Fruit fly (Drosophila melanogaster): Measurements from ENCODE around the gene Lmpt.

The Lmpt gene

dm6 chr3L:16862958-16863357, 2.1 kb upstream of the Lmpt start, which contains the start of gene CG9951:
TSS of gene CG9951 (plus strand) at chr3L:16863164.
- TF ChIP-seq pad (GFP tag; optimal IDR thresholded peaks at IDR 0.05) = no peak
- TF ChIP-seq Mnt (GFP tag; optimal IDR thresholded peaks at IDR 0.05) = no peak
- TF ChIP-seq bab1 (GFP tag; optimal IDR thresholded peaks at IDR 0.05) = peak; percentile 6
- TF ChIP-seq tj (GFP tag; optimal IDR thresholded peaks at IDR 0.05) = no peak
- no peak for TF ChIP-seq Clk (GFP tag; optimal IDR thresholded peaks at IDR 0.05)

DNA sequence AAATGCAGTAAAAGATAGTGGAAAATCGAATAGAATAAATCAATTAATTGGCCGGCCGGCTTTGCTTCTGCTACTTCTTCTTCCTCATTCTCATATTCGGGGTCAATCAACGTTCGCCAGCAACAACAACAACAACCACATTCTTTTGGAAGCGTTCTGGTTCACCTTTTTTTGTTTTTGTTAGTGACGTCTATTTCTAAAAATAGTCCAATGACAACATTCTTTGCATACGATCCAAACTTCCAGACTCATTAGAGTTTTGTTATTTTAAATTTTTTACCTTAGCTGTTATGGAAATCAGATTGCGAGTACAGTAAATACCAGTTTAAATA, 703 bp downstream of the Lmpt start:
- TF ChIP-seq kay (GFP tag; ENCODE audit: borderline replicate concordance) (no peak), Mnt (GFP tag; optimal IDR thresholded peaks at IDR 0.05) (no peak), bab1 (GFP tag; optimal IDR thresholded peaks at IDR 0.05) (no peak), Hr96 (GFP tag; optimal IDR thresholded peaks at IDR 0.05) (no peak), CG11617 (GFP tag; optimal IDR thresholded peaks at IDR 0.05) (no peak), toe (GFP tag; optimal IDR thresholded peaks at IDR 0.05) (no peak), cnc (optimal IDR thresholded peaks at IDR 0.05) (no peak), CG14711 (tag; optimal IDR thresholded peaks at IDR 0.05) (no peak), ovo (GFP tag; optimal IDR thresholded peaks at IDR 0.05) (no peak), CG5204 (GFP tag; optimal IDR thresholded peaks at IDR 0.05) (no peak), pad (GFP tag; optimal IDR thresholded peaks at IDR 0.05) (no peak), Crg-1 (GFP tag; optimal IDR thresholded peaks at IDR 0.05) (no peak), cic (GFP tag; optimal IDR thresholded peaks at IDR 0.05) (no peak), CG7045 (GFP tag; optimal IDR thresholded peaks at IDR 0.05) (no peak), tj (GFP tag; optimal IDR thresholded peaks at IDR 0.05) (no peak), CG7101 (tag; optimal IDR thresholded peaks at IDR 0.05) (no peak)

DNA sequence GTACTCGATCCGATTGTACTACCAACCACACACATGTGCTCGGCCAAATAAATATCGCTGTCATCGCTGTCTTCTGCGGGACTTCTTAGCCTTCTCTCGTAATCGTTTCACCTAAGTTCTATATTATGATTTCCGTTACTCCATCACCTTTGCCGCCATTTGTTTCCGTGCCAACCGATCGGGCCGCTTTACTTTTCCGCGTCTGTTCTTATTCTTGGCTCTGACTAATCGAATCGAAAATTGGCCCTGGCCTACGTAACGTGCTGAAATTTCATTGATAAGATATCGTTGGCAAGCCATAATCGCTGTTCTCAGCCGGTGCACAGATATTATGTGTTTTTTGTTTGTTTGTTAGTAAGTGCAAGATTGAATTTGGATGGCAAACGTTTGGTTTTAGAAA, 2.1 kb downstream of the Lmpt start:
- TF ChIP-seq bab1 (GFP tag; optimal IDR thresholded peaks at IDR 0.05) = no peak

- TF ChIP-seq pad (GFP tag; optimal IDR thresholded peaks at IDR 0.05) (no peak), bab1 (GFP tag; optimal IDR thresholded peaks at IDR 0.05) (no peak), CG11617 (GFP tag; optimal IDR thresholded peaks at IDR 0.05) (no peak), Mnt (GFP tag; optimal IDR thresholded peaks at IDR 0.05) (no peak), cnc (optimal IDR thresholded peaks at IDR 0.05) (no peak), CG7101 (tag; optimal IDR thresholded peaks at IDR 0.05) (no peak), CG33017 (tag; optimal IDR thresholded peaks at IDR 0.05) (no peak), CG1620 (GFP tag; optimal IDR thresholded peaks at IDR 0.05) (no peak), ovo (GFP tag; optimal IDR thresholded peaks at IDR 0.05) (no peak), CG12768 (GFP tag; optimal IDR thresholded peaks at IDR 0.05) (no peak), CG5204 (GFP tag; optimal IDR thresholded peaks at IDR 0.05) (no peak), CG14711 (tag; optimal IDR thresholded peaks at IDR 0.05) (no peak), Hr96 (GFP tag; optimal IDR thresholded peaks at IDR 0.05) (no peak), CG7045 (GFP tag; optimal IDR thresholded peaks at IDR 0.05) (no peak), kay (GFP tag; ENCODE audit: borderline replicate concordance) (no peak), cic (GFP tag; optimal IDR thresholded peaks at IDR 0.05) (no peak), Clk (GFP tag; optimal IDR thresholded peaks at IDR 0.05) (no peak), tj (GFP tag; optimal IDR thresholded peaks at IDR 0.05) (no peak), Crg-1 (GFP tag; optimal IDR thresholded peaks at IDR 0.05) (no peak)
Observed at dm6 chr3L:16870723-16871137, 5.6 kb downstream of the Lmpt start.

DNA sequence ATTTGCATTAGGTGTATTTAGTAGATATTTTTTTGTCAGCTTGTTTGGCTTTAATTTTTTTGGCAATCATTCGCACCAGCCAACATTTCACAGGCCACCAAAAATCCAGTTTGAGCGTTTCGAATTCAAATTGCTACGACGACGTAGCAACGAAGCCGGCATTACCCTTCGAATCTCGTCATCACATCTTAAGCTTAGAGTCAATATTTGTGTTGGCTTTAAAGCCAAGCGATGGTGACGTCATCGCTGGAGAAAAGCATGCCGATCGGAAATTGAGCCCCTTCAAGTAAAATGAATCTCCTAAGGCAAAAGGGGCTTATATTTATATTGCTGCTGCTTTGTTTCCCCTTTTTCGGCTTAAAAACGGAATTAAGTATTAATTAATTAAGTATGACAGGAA, 6.5 kb downstream of the Lmpt start:
- TF ChIP-seq toe (GFP tag; optimal IDR thresholded peaks at IDR 0.05) (no peak), bab1 (GFP tag; optimal IDR thresholded peaks at IDR 0.05) (no peak), CG14711 (tag; optimal IDR thresholded peaks at IDR 0.05) (no peak), cnc (optimal IDR thresholded peaks at IDR 0.05) (no peak), Crg-1 (GFP tag; optimal IDR thresholded peaks at IDR 0.05) (no peak), CG11617 (GFP tag; optimal IDR thresholded peaks at IDR 0.05) (no peak), cic (GFP tag; optimal IDR thresholded peaks at IDR 0.05) (no peak), CG5204 (GFP tag; optimal IDR thresholded peaks at IDR 0.05) (no peak), CG7101 (tag; optimal IDR thresholded peaks at IDR 0.05) (no peak), CG1620 (GFP tag; optimal IDR thresholded peaks at IDR 0.05) (no peak), tj (GFP tag; optimal IDR thresholded peaks at IDR 0.05) (no peak), Mnt (GFP tag; optimal IDR thresholded peaks at IDR 0.05) (no peak), Clk (GFP tag; optimal IDR thresholded peaks at IDR 0.05) (no peak), Hr96 (GFP tag; optimal IDR thresholded peaks at IDR 0.05) (no peak), ovo (GFP tag; optimal IDR thresholded peaks at IDR 0.05) (no peak), CG33017 (tag; optimal IDR thresholded peaks at IDR 0.05) (no peak), CG12768 (GFP tag; optimal IDR thresholded peaks at IDR 0.05) (no peak)

DNA sequence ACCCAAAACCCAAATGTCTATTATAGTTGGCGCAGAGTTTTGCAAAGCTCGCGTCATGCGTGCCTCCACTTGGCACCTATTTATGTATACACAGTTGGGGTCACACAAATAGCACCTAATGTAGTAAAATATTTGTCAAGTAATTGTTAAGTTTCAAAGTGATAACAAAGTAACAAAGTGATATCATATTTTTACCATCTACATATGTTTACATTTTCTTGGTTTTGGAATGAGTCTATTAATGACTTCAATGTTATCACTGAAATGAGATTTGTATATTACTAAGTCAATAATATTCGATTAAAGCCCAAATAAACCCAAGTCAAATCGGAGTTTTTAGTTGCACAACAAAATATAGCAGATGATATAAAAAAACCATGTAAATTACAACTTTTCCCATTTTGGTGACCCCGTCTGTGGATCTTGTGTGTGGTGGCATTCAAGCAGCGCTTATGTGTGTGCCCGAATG, 7.4 kb downstream of the Lmpt start:
- no peak for TF ChIP-seq cic (GFP tag; optimal IDR thresholded peaks at IDR 0.05)
- TF ChIP-seq Mnt (GFP tag; optimal IDR thresholded peaks at IDR 0.05) = no peak
- no peak for TF ChIP-seq CG1620 (GFP tag; optimal IDR thresholded peaks at IDR 0.05)
- no peak for TF ChIP-seq Crg-1 (GFP tag; optimal IDR thresholded peaks at IDR 0.05)
- no peak for TF ChIP-seq bab1 (GFP tag; optimal IDR thresholded peaks at IDR 0.05)
- no peak for TF ChIP-seq tj (GFP tag; optimal IDR thresholded peaks at IDR 0.05)

DNA sequence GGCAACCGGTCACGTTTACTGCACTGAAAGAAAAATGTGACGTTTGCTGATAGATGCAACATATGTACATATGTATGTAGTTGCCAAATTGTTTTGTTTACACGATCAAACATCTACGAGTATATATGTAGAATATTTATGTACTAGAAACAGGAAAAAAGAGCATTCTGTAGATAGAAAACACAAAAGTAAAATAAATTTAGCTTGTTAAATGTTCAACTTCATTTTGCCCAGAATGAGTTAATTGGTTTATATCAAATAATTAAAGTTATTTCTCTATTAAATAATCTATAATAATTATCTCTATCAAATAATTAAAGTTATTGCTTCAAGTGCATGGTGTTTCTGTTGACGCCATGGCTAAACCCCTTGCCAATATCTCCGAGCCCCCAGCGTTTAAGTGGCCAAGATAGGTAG, 8.0 kb downstream of the Lmpt start:
- TF ChIP-seq Hr96 (GFP tag; optimal IDR thresholded peaks at IDR 0.05) = no peak

DNA sequence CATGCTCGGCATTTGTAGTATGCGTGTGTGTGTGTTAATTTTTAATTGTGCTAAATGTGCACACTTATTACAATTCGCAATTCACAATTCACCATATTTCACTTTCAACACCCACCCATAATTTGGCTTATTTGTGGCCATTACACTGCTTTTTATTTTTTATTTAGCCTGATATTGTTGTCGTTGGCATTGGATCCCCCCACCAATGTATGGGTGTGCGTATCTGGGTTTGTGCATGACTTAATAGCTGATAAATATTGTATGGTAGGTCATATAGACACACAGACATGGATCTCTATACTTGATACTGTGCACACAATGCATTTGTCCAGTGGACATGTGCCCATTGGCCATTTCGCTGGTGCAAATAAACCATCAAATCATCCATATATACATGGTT, 8.6 kb downstream of the Lmpt start:
- no peak for TF ChIP-seq CG33017 (tag; optimal IDR thresholded peaks at IDR 0.05)
- TF ChIP-seq CG7045 (GFP tag; optimal IDR thresholded peaks at IDR 0.05) = no peak
- TF ChIP-seq kay (GFP tag; ENCODE audit: borderline replicate concordance) = peak; percentile 81
